ENCODE assay signal across 1 fruit fly cellular context in the genomic region with DNA sequence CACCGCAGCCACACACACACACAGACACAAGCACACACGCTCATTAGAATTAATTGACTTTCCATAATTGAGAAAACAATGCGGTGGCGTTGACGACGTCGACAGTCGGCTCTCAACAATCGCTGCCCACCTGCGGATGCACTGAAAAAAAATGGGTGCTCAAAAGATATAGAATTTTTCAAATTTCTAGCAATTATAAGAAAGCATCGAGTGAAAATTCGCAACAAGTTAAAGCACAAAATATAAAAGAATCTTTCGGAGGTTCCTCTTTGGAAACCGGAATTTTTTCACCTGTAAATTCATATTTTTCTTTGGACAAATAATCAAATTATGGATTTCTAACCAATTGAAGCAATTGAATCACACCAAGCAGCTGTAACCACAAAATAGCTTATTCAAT.
TF ChIP-seq lines count a peak whose summit lies in the region.

No protein-coding gene starts in this region.

TF ChIP-seq in whole organism, embryonic, 481 proteins besides CTCF, POLR2A, EP300 and RAD21 (continued from another document):
- TF ChIP-seq NFAT (GFP tag; IDR thresholded peaks at IDR 0.05; lab: Robert Waterston, UW) (no peak), fd64A (GFP tag; optimal IDR thresholded peaks at IDR 0.05; lab: Kevin White, UChicago) (no peak), CG3407 (GFP tag; optimal IDR thresholded peaks at IDR 0.05; lab: Kevin White, UChicago) (no peak), lmd (GFP tag; IDR thresholded peaks at IDR 0.05; lab: Robert Waterston, UW) (peak; percentile 36), CG1792 (GFP tag; optimal IDR thresholded peaks at IDR 0.05; lab: Kevin White, UChicago) (no peak), CG9437 (GFP tag; optimal IDR thresholded peaks at IDR 0.05; lab: Kevin White, UChicago) (no peak), zf30C (GFP tag; optimal IDR thresholded peaks at IDR 0.05; lab: Kevin White, UChicago) (no peak), CG18011 (GFP tag; optimal IDR thresholded peaks at IDR 0.05; lab: Kevin White, UChicago) (no peak), pan (optimal IDR thresholded peaks at IDR 0.05; lab: Kevin White, UChicago) (no peak), pan (GFP tag; optimal IDR thresholded peaks at IDR 0.05 in 1 of 2, IDR thresholded peaks at IDR 0.05 in 1 of 2) (peak in 1 of 2 experiments; percentile 36), Xbp1 (GFP tag; optimal IDR thresholded peaks at IDR 0.05; lab: Kevin White, UChicago) (peak; percentile 6), CG9215 (GFP tag; IDR thresholded peaks at IDR 0.05; lab: Robert Waterston, UW) (no peak), Usf (GFP tag; optimal IDR thresholded peaks at IDR 0.05; lab: Kevin White, UChicago) (no peak), run (tag; optimal IDR thresholded peaks at IDR 0.05; lab: Kevin White, UChicago) (no peak), emc (GFP tag; optimal IDR thresholded peaks at IDR 0.05; lab: Kevin White, UChicago) (no peak), grn (GFP tag; optimal IDR thresholded peaks at IDR 0.05; lab: Kevin White, UChicago) (no peak), stc (GFP tag; IDR thresholded peaks at IDR 0.05; lab: Robert Waterston, UW) (0 out of 2 replicates have a peak, but pooled peaks have one; percentile 14), zfh1 (GFP tag; IDR thresholded peaks at IDR 0.05; lab: Robert Waterston, UW) (peak; percentile 48; the same call in 1 of the 3 replicates), CG1603 (tag; optimal IDR thresholded peaks at IDR 0.05; lab: Kevin White, UChicago) (peak; percentile 11), Vsx1 (GFP tag; optimal IDR thresholded peaks at IDR 0.05; lab: Kevin White, UChicago) (no peak), CG2678 (tag; optimal IDR thresholded peaks at IDR 0.05; lab: Kevin White, UChicago) (peak; percentile 37), slbo (GFP tag; IDR thresholded peaks at IDR 0.05; lab: Robert Waterston, UW) (peak; percentile 10; the same call in 1 of the 2 replicates), CG17802 (tag; optimal IDR thresholded peaks at IDR 0.05; lab: Kevin White, UChicago) (no peak), CG30403 (GFP tag; optimal IDR thresholded peaks at IDR 0.05; lab: Kevin White, UChicago) (peak; percentile 8), grau (tag; optimal IDR thresholded peaks at IDR 0.05; lab: Kevin White, UChicago) (peak; percentile 13), bbx (GFP tag; IDR thresholded peaks at IDR 0.05; lab: Robert Waterston, UW; ENCODE audit: partially characterized antibody) (no peak), CG10431 (GFP tag; optimal IDR thresholded peaks at IDR 0.05; lab: Kevin White, UChicago) (no peak), CG12155 (GFP tag; optimal IDR thresholded peaks at IDR 0.05; lab: Kevin White, UChicago) (no peak), CG43689 (GFP tag; IDR thresholded peaks at IDR 0.05; lab: Robert Waterston, UW) (no peak), chif (GFP tag; optimal IDR thresholded peaks at IDR 0.05; lab: Kevin White, UChicago) (peak; percentile 12 to 16), sens (GFP tag; lab: Kevin White, UChicago) (peak; percentile 91), kni (GFP tag; optimal IDR thresholded peaks at IDR 0.05; lab: Kevin White, UChicago) (no peak), Bdp1 (GFP tag; optimal IDR thresholded peaks at IDR 0.05; lab: Kevin White, UChicago) (no peak)
TF ChIP-seq in whole organism, embryonic: peak in this region for 63.
